Worm (Caenorhabditis elegans): ENCODE results near the gene Y57G11C.31.

DNA sequence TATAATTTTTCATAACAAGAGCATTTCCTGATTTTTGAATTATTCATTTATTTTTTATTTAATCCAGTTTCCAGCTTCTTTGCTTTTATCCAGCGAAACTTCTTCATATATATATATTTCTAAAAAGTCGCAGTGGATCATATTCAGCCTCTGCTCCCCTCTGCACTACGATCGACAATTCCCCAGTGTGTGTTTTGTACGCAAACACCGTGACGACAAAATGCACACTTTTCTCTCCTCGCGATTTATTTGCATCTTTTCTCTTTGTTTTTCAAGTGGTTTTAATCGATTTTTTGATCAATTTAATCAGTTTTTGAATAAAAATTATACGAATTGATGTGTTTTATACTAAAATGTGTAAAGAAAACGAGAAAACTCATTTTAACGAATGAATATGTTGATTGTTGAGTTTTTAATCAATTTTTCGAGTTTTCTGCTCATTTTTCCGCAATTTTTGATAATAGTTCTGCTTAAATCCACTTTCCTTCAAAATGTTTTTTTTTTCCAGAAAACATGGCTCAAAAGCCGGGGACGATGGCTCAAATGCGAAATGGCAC is 20.5 kb upstream of the Y57G11C.31 start, which contains the start of gene Y57G11C.33:
- TF ChIP-seq mep-1 (tag; optimal IDR thresholded peaks at IDR 0.05) (no peak), lsy-2 (tag; optimal IDR thresholded peaks at IDR 0.05) (peak in 1 of 2 experiments; percentile 86), nhr-77 (tag; optimal IDR thresholded peaks at IDR 0.05) (no peak), F10B5.3 (tag; optimal IDR thresholded peaks at IDR 0.05) (no peak), nhr-11 (tag; optimal IDR thresholded peaks at IDR 0.05) (no peak), nhr-28 (tag; optimal IDR thresholded peaks at IDR 0.05) (no peak), nhr-25 (tag; optimal IDR thresholded peaks at IDR 0.05; ENCODE audit: borderline replicate concordance, insufficient read depth) (no peak), lin-29 (GFP tag; IDR thresholded peaks at IDR 0.05) (no peak)
